Fruit fly (Drosophila melanogaster): Measurements from ENCODE around the gene aly.

DNA sequence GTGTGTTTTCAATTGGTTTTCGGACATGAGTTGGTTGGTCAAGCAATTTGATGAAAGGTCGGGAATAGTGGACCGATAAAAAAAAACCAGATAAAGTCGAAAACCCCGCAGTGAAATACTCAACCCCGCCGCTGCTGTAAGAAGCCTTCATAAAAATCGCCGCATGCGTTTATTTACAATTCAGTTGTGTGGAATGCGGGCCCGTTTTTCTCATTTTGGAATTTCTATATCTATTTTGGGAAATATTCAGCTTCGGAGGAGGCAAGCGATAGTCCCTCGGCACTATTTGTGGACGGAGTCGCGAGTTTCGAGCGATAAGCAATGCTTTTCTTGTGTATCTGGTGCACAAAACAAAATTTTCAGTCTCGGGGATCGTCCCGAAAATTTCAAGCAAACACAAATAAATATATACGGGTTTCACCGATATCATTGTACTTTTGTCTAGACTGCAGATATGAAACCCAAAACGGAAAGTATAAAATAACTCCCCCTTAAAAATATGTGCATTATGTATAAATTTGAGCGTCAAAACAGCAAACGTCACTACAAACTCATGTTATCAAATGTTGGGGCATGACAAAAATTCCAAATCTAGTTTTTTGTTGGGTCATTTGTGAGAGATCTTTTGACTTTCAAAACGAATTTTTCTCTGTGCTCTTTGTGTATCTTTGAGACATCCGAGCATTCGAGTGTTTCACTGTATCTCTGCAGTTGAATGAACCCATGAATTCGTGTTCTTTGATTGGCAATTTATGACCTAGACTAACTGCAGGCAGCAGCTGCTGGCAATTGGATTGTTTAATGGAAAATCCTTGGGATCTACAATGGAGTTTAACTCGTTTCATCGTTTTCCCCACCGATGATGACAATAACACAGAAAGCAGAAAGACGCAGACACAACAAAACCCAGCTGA is 32.9 kb upstream of the aly start:
- TF ChIP-seq CG8319 (GFP tag; optimal IDR thresholded peaks at IDR 0.05) (no peak), CG6276 (GFP tag; optimal IDR thresholded peaks at IDR 0.05) (no peak)
